Fruit fly (Drosophila melanogaster) whole organism, embryonic: ENCODE data around the gene CG12773.
A peak's percentile ranks its signal among the peaks of the same experiment; 100 is the strongest.

Experiments
- Bgb ChIP-seq: fragments of 200-800 bp; sonication (Bioruptor generic); IDR thresholded peaks from 2 replicates; pipeline ENCODE4 v1.3.6; 2022; ENCODE audit warnings: missing biosample characterization, missing genetic modification characterization; ENCODE audit not compliant: partially characterized antibody
- CG11504 ChIP-seq: fragments of 200-800 bp; sonication (Bioruptor generic); optimal IDR thresholded peaks from 3 replicates; lab custom pipeline; 2019; ENCODE audit warnings: missing biosample characterization, mild to moderate bottlenecking, missing genetic modification characterization, moderate library complexity
- CG11695 ChIP-seq: fragments of 200-800 bp; sonication (Bioruptor generic); IDR thresholded peaks from 3 replicates; pipeline ENCODE4 v1.3.6; 2022; ENCODE audit warnings: missing biosample characterization, missing genetic modification characterization
- CG11723 ChIP-seq: fragments of 200-800 bp; sonication (Bioruptor generic); optimal IDR thresholded peaks from 2 replicates; lab custom pipeline; 2017; ENCODE audit warnings: missing biosample characterization, mild to moderate bottlenecking, missing genetic modification characterization
- CG13287 ChIP-seq: fragments of 200-800 bp; sonication (Bioruptor generic); IDR thresholded peaks from 2 replicates; pipeline ENCODE4 v1.3.6; 2022; ENCODE audit warnings: missing biosample characterization, missing genetic modification characterization; ENCODE audit not compliant: partially characterized antibody
- CG14050 ChIP-seq: fragments of 200-800 bp; sonication (Bioruptor generic); IDR thresholded peaks from 3 replicates; pipeline ENCODE4 v1.3.6; 2022; ENCODE audit warnings: missing biosample characterization, missing genetic modification characterization
- CG14710 ChIP-seq: fragments of 200-800 bp; sonication (Bioruptor generic); optimal IDR thresholded peaks from 3 replicates; lab custom pipeline; 2019; ENCODE audit warnings: missing biosample characterization, mild to moderate bottlenecking, missing genetic modification characterization, moderate library complexity
- CG15514 ChIP-seq: fragments of 200-800 bp; sonication (Bioruptor generic); optimal IDR thresholded peaks from 3 replicates; lab custom pipeline; 2017; ENCODE audit warnings: missing biosample characterization, missing genetic modification characterization, mild to moderate bottlenecking, moderate library complexity, missing genetic modification reagents
- CG16779 ChIP-seq: fragments of 200-800 bp; sonication (Bioruptor generic); IDR thresholded peaks from 2 replicates; pipeline ENCODE4 v1.3.6; 2022; ENCODE audit warnings: missing biosample characterization, missing genetic modification characterization
- CG1832 ChIP-seq: fragments of 200-800 bp; sonication (Bioruptor generic); optimal IDR thresholded peaks from 2 replicates; lab custom pipeline; 2017; ENCODE audit warnings: missing biosample characterization, mild to moderate bottlenecking, missing genetic modification characterization, inconsistent platforms
- CG2120 ChIP-seq: fragments of 200-800 bp; sonication (Bioruptor generic); optimal IDR thresholded peaks from 3 replicates; lab custom pipeline; 2016; ENCODE audit warnings: missing biosample characterization, missing genetic modification characterization
- CG2712 ChIP-seq: fragments of 200-800 bp; optimal IDR thresholded peaks from 3 replicates; lab custom pipeline; 2019; ENCODE audit warnings: missing biosample characterization, mild to moderate bottlenecking, missing genetic modification characterization, moderate library complexity
- CG31224 ChIP-seq: fragments of 200-800 bp; sonication (Bioruptor generic); IDR thresholded peaks from 2 replicates; pipeline ENCODE4 v1.3.6; 2022; ENCODE audit warnings: missing biosample characterization, missing genetic modification characterization
- CG33557 ChIP-seq: fragments of 200-800 bp; sonication (Bioruptor generic); optimal IDR thresholded peaks from 2 replicates; lab custom pipeline; 2019; ENCODE audit warnings: missing biosample characterization, mild to moderate bottlenecking, missing genetic modification characterization, moderate library complexity
- CG34224 ChIP-seq: fragments of 200-800 bp; sonication (Bioruptor generic); IDR thresholded peaks from 3 replicates; pipeline ENCODE4 v1.3.6; 2022; ENCODE audit warnings: missing biosample characterization, missing genetic modification characterization; ENCODE audit not compliant: partially characterized antibody
- CG4617 ChIP-seq: fragments of 200-800 bp; sonication (Bioruptor generic); optimal IDR thresholded peaks from 3 replicates; lab custom pipeline; 2016; ENCODE audit warnings: missing biosample characterization, missing genetic modification characterization, borderline replicate concordance
- CG4707 ChIP-seq: fragments of 200-800 bp; sonication (Bioruptor generic); optimal IDR thresholded peaks from 2 replicates; lab custom pipeline; 2018; ENCODE audit warnings: missing biosample characterization, mild to moderate bottlenecking, missing genetic modification characterization, moderate library complexity
- CG6254 ChIP-seq: fragments of 200-800 bp; sonication (Bioruptor generic); optimal IDR thresholded peaks from 3 replicates; lab custom pipeline; 2017; ENCODE audit warnings: mild to moderate bottlenecking, missing biosample characterization, missing genetic modification reagents, missing genetic modification characterization
- CG6689 ChIP-seq: fragments of 200-800 bp; sonication (Bioruptor generic); IDR thresholded peaks from 2 replicates; pipeline ENCODE4 v1.3.6; 2022; ENCODE audit warnings: missing biosample characterization, missing genetic modification characterization
- CG7357 ChIP-seq: fragments of 200-800 bp; sonication (Bioruptor generic); IDR thresholded peaks from 3 replicates; pipeline ENCODE4 v1.3.6; 2022; ENCODE audit warnings: missing biosample characterization, missing genetic modification characterization
- CG8944 ChIP-seq: fragments of 200-800 bp; sonication (Bioruptor generic); optimal IDR thresholded peaks from 3 replicates; lab custom pipeline; 2016; ENCODE audit warnings: missing biosample characterization, missing genetic modification characterization
- CG9609 ChIP-seq: fragments of 200-800 bp; sonication (Bioruptor generic); optimal IDR thresholded peaks from 3 replicates; lab custom pipeline; 2016; ENCODE audit warnings: missing biosample characterization, missing genetic modification characterization
- CG9817 ChIP-seq: fragments of 200-800 bp; sonication (Bioruptor generic); optimal IDR thresholded peaks from 2 replicates; lab custom pipeline; 2018; ENCODE audit warnings: missing biosample characterization, mild to moderate bottlenecking, missing genetic modification characterization, moderate library complexity
- CoRest ChIP-seq: fragments of 200-800 bp; sonication (Bioruptor generic); optimal IDR thresholded peaks from 3 replicates; lab custom pipeline; 2018; ENCODE audit warnings: missing biosample characterization, mild to moderate bottlenecking, missing genetic modification characterization, moderate library complexity
- D19B ChIP-seq: fragments of 200-800 bp; sonication (Bioruptor generic); optimal IDR thresholded peaks from 2 replicates; lab custom pipeline; 2017; ENCODE audit warnings: missing biosample characterization, mild to moderate bottlenecking, missing genetic modification characterization
- GATAe ChIP-seq: fragments of 200-800 bp; sonication (Bioruptor generic); conservative IDR thresholded peaks from 2 replicates; pipeline ENCODE4 v1.3.6; 2022; ENCODE audit warnings: missing biosample characterization, missing genetic modification characterization
- HLH4C ChIP-seq: fragments of 200-800 bp; sonication (Bioruptor generic); IDR thresholded peaks from 3 replicates; pipeline ENCODE4 v1.3.6; 2022; ENCODE audit warnings: missing biosample characterization, missing genetic modification characterization; ENCODE audit not compliant: partially characterized antibody
- HmgD ChIP-seq: fragments of 200-800 bp; sonication (Bioruptor generic); optimal IDR thresholded peaks from 3 replicates; lab custom pipeline; 2016; ENCODE audit warnings: missing biosample characterization, missing genetic modification characterization
- Lhr ChIP-seq: fragments of 200-800 bp; sonication (Bioruptor generic); optimal IDR thresholded peaks from 3 replicates; lab custom pipeline; 2017; ENCODE audit warnings: mild to moderate bottlenecking, missing biosample characterization, missing genetic modification reagents, missing genetic modification characterization
- NfI ChIP-seq: fragments of 200-800 bp; sonication (Bioruptor generic); optimal IDR thresholded peaks from 3 replicates; lab custom pipeline; 2018; ENCODE audit warnings: missing biosample characterization, mild to moderate bottlenecking, missing genetic modification characterization, moderate library complexity
- Six4 ChIP-seq: fragments of 200-800 bp; sonication (Bioruptor generic); optimal IDR thresholded peaks from 2 replicates; lab custom pipeline; 2016; ENCODE audit warnings: missing biosample characterization, missing genetic modification characterization
- abd-A ChIP-seq: fragments of 200-800 bp; sonication (Bioruptor generic); optimal IDR thresholded peaks from 3 replicates; lab custom pipeline; 2019; ENCODE audit warnings: missing biosample characterization, mild to moderate bottlenecking, missing genetic modification characterization, moderate library complexity
- bsh ChIP-seq, 2 experiments: fragments of 200-800 bp; sonication (Bioruptor generic); optimal IDR thresholded peaks; 2 replicates each; lab custom pipeline; 2017 to 2018; ENCODE audit warnings: mild to moderate bottlenecking in 2 of 2, missing biosample characterization in 2 of 2, missing genetic modification characterization in 2 of 2, moderate library complexity in 1 of 2
- cato ChIP-seq: fragments of 200-800 bp; sonication (Bioruptor generic); optimal IDR thresholded peaks from 2 replicates; lab custom pipeline; 2016; ENCODE audit warnings: missing biosample characterization, missing genetic modification characterization, borderline replicate concordance
- dati ChIP-seq: fragments of 200-800 bp; sonication (Bioruptor generic); IDR thresholded peaks from 2 replicates; pipeline ENCODE4 v1.3.6; 2022; ENCODE audit warnings: missing biosample characterization, missing genetic modification characterization
- dmrt11E ChIP-seq: fragments of 200-800 bp; sonication (Bioruptor generic); optimal IDR thresholded peaks from 3 replicates; lab custom pipeline; 2018; ENCODE audit warnings: missing biosample characterization, mild to moderate bottlenecking, missing genetic modification characterization, moderate library complexity
- en ChIP-seq: fragments of 200-800 bp; sonication (Bioruptor generic); optimal IDR thresholded peaks from 2 replicates; lab custom pipeline; 2016; ENCODE audit warnings: missing biosample characterization, missing genetic modification characterization
- fd102C ChIP-seq: fragments of 200-800 bp; sonication (Bioruptor generic); optimal IDR thresholded peaks from 2 replicates; lab custom pipeline; 2018; ENCODE audit warnings: missing biosample characterization, mild to moderate bottlenecking, missing genetic modification characterization, moderate library complexity
- fru ChIP-seq: fragments of >200 bp; optimal IDR thresholded peaks from 2 replicates; lab custom pipeline; 2017
- gcm2 ChIP-seq: fragments of 200-800 bp; sonication (Bioruptor generic); optimal IDR thresholded peaks from 2 replicates; lab custom pipeline; 2016; ENCODE audit warnings: missing biosample characterization, missing genetic modification characterization
- gro ChIP-seq: fragments of 200-800 bp; sonication (Bioruptor generic); optimal IDR thresholded peaks from 2 replicates; lab custom pipeline; 2016; ENCODE audit warnings: missing biosample characterization, missing genetic modification characterization
- inv ChIP-seq: fragments of 200-800 bp; sonication (Bioruptor generic); IDR thresholded peaks from 2 replicates; pipeline ENCODE4 v1.3.6; 2022; ENCODE audit warnings: missing biosample characterization, missing genetic modification characterization; ENCODE audit not compliant: partially characterized antibody
- pb ChIP-seq: fragments of 200-800 bp; sonication (Bioruptor generic); optimal IDR thresholded peaks from 3 replicates; lab custom pipeline; 2016; ENCODE audit warnings: missing biosample characterization, missing genetic modification characterization
- scrt ChIP-seq: fragments of 200-800 bp; sonication (Bioruptor generic); optimal IDR thresholded peaks from 2 replicates; lab custom pipeline; 2018; ENCODE audit warnings: missing biosample characterization, mild to moderate bottlenecking, missing genetic modification characterization, moderate library complexity
- sim ChIP-seq: fragments of 200-800 bp; sonication (Bioruptor generic); IDR thresholded peaks from 2 replicates; pipeline ENCODE4 v1.3.6; 2022; ENCODE audit warnings: missing biosample characterization, missing genetic modification characterization
- sisA ChIP-seq: fragments of 200-800 bp; sonication (Bioruptor generic); IDR thresholded peaks from 2 replicates; pipeline ENCODE4 v1.3.6; 2022; ENCODE audit warnings: missing biosample characterization, missing genetic modification characterization
- so ChIP-seq: fragments of 200-800 bp; sonication (Bioruptor generic); IDR thresholded peaks from 3 replicates; pipeline ENCODE4 v1.3.6; 2022; ENCODE audit warnings: missing biosample characterization, missing genetic modification characterization
- tap ChIP-seq: fragments of 200-800 bp; optimal IDR thresholded peaks from 3 replicates; lab custom pipeline; 2019; ENCODE audit warnings: missing biosample characterization, mild to moderate bottlenecking, missing genetic modification characterization, moderate library complexity
- z ChIP-seq: fragments of 200-800 bp; sonication (Bioruptor generic); IDR thresholded peaks from 3 replicates; pipeline ENCODE4 v1.3.6; 2022; ENCODE audit warnings: missing biosample characterization, missing genetic modification characterization
- zen ChIP-seq: fragments of 200-800 bp; sonication (Bioruptor generic); optimal IDR thresholded peaks from 3 replicates; lab custom pipeline; 2018; ENCODE audit warnings: missing biosample characterization, mild to moderate bottlenecking, missing genetic modification characterization, moderate library complexity

CG12773 gene

DNA sequence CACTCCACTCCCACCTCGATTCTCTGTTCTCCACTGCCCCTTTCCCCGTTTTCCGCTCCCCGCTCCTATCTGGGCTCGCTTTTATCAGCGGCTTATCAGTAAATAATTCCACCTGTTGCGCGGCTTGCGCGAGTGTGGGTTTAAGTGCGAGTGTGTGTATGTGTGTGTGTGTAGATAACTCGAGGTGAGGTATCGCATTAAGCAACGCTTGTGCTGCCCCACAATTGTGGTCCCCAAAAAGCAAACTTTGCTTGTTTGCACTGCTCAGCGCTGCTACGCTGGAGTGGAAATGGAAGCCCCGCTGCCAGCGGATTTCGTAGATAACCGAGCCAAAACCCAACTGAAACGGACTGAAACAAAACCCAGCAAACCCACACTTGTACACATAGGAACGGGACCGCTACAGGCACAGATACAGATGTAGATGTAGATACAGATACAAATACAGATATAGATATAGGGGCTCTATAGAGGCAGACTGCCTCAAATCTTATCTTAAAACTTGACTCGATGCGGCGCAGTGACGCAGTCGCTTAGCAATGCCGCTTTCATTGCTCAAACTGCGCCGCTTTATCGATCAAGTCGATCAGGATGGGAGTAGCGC is 33.5 kb upstream of the CG12773 start (continued):
- TF ChIP-seq CG6254 (GFP tag; lab: Kevin White, UChicago): no peak
- no peak for TF ChIP-seq CoRest (tag; lab: Kevin White, UChicago)
- no peak for TF ChIP-seq fru
- no peak for TF ChIP-seq CG14050
- TF ChIP-seq CG34224 (GFP tag; lab: Robert Waterston, UW): no peak
- no peak for TF ChIP-seq CG11504 (tag; lab: Kevin White, UChicago)
- TF ChIP-seq CG7357 (GFP tag; lab: Robert Waterston, UW): no peak
- TF ChIP-seq CG9609 (GFP tag; lab: Kevin White, UChicago): no peak
- no peak for TF ChIP-seq fd102C (GFP tag; lab: Kevin White, UChicago)
- TF ChIP-seq CG31224: no peak
- TF ChIP-seq Lhr (GFP tag; lab: Kevin White, UChicago): no peak
- no peak for TF ChIP-seq inv (GFP tag; lab: Robert Waterston, UW)
- TF ChIP-seq gcm2 (GFP tag; lab: Kevin White, UChicago): no peak
- TF ChIP-seq gro (GFP tag; lab: Kevin White, UChicago): no peak
- TF ChIP-seq HLH4C: no peak
- no peak for TF ChIP-seq CG14710
- TF ChIP-seq D19B (GFP tag; lab: Kevin White, UChicago): no peak
- TF ChIP-seq Bgb (GFP tag; lab: Robert Waterston, UW): no peak
- TF ChIP-seq scrt: no peak
- TF ChIP-seq CG1832: no peak
- TF ChIP-seq CG13287 (GFP tag; lab: Robert Waterston, UW): no peak
- TF ChIP-seq tap (tag; lab: Kevin White, UChicago): no peak
- peak; percentile 5 for TF ChIP-seq NfI (GFP tag; lab: Kevin White, UChicago)
- peak; percentile 28 for TF ChIP-seq CG11723
- TF ChIP-seq HmgD (GFP tag; lab: Kevin White, UChicago): no peak
- no peak for TF ChIP-seq CG4617 (GFP tag; lab: Kevin White, UChicago)
- no peak for TF ChIP-seq sim (GFP tag; lab: Robert Waterston, UW)
- peak; percentile 56 for TF ChIP-seq GATAe
- TF ChIP-seq dati (GFP tag; lab: Robert Waterston, UW): no peak
- no peak for TF ChIP-seq cato (GFP tag; lab: Kevin White, UChicago)
- TF ChIP-seq CG2712 (tag; lab: Kevin White, UChicago): no peak
- no peak for TF ChIP-seq en (GFP tag; lab: Kevin White, UChicago)
- TF ChIP-seq zen (tag; lab: Kevin White, UChicago): no peak
- TF ChIP-seq CG4707 (GFP tag; lab: Kevin White, UChicago): no peak
- no peak for TF ChIP-seq sisA (GFP tag; lab: Robert Waterston, UW)
- TF ChIP-seq CG11695 (GFP tag; lab: Robert Waterston, UW): no peak
- no peak for TF ChIP-seq CG8944 (GFP tag; lab: Kevin White, UChicago)
- TF ChIP-seq pb (GFP tag; lab: Kevin White, UChicago): no peak
- TF ChIP-seq CG15514 (GFP tag; lab: Kevin White, UChicago): peak; percentile 33
- no peak for TF ChIP-seq CG16779
- TF ChIP-seq CG2120: no peak
- TF ChIP-seq bsh (GFP tag; optimal IDR thresholded peaks at IDR 0.05; lab: Kevin White, UChicago): peak in 1 of 2 experiments; percentile 2
- TF ChIP-seq CG33557: no peak
- TF ChIP-seq CG6689 (GFP tag; lab: Robert Waterston, UW): no peak
- TF ChIP-seq z (GFP tag; lab: Robert Waterston, UW): peak; percentile 82
- no peak for TF ChIP-seq so (GFP tag; lab: Robert Waterston, UW)
- TF ChIP-seq Six4 (GFP tag; lab: Kevin White, UChicago): no peak
- no peak for TF ChIP-seq CG9817 (tag; lab: Kevin White, UChicago)
- TF ChIP-seq abd-A (tag; lab: Kevin White, UChicago): no peak
- no peak for TF ChIP-seq dmrt11E
